Worm (Caenorhabditis elegans): ENCODE measurements around the gene C37C3.17.

C37C3.17 gene

DNA sequence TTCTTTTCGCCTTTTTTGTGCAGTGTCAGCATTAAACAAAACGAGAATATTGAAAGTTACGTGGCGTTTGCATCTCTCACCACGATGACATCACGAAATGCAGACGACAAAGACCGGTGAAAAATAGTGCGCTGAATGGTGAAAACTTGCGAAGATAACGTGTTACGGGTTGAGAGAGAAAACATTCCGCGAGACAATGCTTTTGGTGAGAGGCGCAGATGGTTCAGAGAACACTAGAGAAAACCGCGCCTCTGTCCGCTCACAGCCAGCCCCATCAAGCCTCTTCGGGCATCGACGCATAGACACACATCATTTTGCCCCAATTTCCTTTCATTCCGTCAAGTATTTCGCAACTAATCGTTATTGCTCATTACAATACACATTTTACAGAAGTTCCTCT, 7.1 kb downstream of the C37C3.17 start, which contains the start of the genes C37C3.9 and C37C3.18 (continued):
- TF ChIP-seq F49E8.2 (tag; optimal IDR thresholded peaks at IDR 0.05; ENCODE audit: borderline replicate concordance) (no peak), lsy-2 (tag; optimal IDR thresholded peaks at IDR 0.05) (peak; percentile 57 to 74), set-16 (GFP tag; IDR thresholded peaks at IDR 0.05) (peak; percentile 45; the same call in 1 of the 2 replicates), mep-1 (tag; optimal IDR thresholded peaks at IDR 0.05) (peak; percentile 78), ceh-28 (tag; optimal IDR thresholded peaks at IDR 0.05) (no peak), lin-13 (GFP tag; optimal IDR thresholded peaks at IDR 0.05) (peak; percentile 78), Y75B8A.6 (GFP tag; IDR thresholded peaks at IDR 0.05) (no peak), nhr-25 (tag; optimal IDR thresholded peaks at IDR 0.05; ENCODE audit: borderline replicate concordance, insufficient read depth) (peak; percentile 37), zip-2 (tag; optimal IDR thresholded peaks at IDR 0.05) (no peak), ztf-7 (tag; optimal IDR thresholded peaks at IDR 0.05) (peak; percentile 64), hmg-1.1 (GFP tag; IDR thresholded peaks at IDR 0.05) (peak; percentile 90), spr-1 (tag; optimal IDR thresholded peaks at IDR 0.05) (peak; percentile 2), F44E2.7 (GFP tag; IDR thresholded peaks at IDR 0.05) (no peak), ces-1 (GFP tag; optimal IDR thresholded peaks at IDR 0.05) (peak; percentile 46), hlh-30 (tag; optimal IDR thresholded peaks at IDR 0.05; ENCODE audit: insufficient read depth) (peak; percentile 76), dmd-9 (GFP tag; IDR thresholded peaks at IDR 0.05) (0 out of 2 replicates have a peak, but pooled peaks have one; percentile 30), nhr-28 (tag; optimal IDR thresholded peaks at IDR 0.05) (peak; percentile 83), ama-1 (optimal IDR thresholded peaks at IDR 0.05) (peak; percentile 48), pha-4 (GFP tag; IDR thresholded peaks at IDR 0.05) (0 out of 2 replicates have a peak, but pooled peaks have one; percentile 39), pha-4 (tag; optimal IDR thresholded peaks at IDR 0.05) (no peak), rbr-2 (tag; optimal IDR thresholded peaks at IDR 0.05) (peak; percentile 70)

DNA sequence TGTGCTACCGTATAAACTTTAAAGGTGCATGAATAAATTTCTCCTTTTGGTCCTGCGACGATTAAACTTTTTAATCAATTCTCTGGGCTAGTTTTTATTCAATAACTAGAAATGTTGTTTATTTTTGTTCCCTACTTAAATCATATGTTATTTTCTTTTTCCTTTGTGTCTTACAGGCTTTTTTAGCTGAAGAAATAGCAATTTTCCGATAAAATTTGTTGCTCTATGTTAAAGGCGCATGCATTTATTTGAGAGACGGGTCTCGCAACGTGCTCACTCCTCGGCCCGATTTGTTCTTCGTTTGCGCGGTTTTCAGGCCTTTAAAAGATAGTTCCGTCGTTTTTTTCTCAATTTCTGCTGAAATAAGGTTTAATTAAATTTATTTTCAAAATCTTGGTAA, 7.8 kb downstream of the C37C3.17 start:
- TF ChIP-seq daf-16 (GFP tag; optimal IDR thresholded peaks at IDR 0.05) (no peak), daf-16 (tag; optimal IDR thresholded peaks at IDR 0.05) (peak; percentile 25), lin-38 (GFP tag; IDR thresholded peaks at IDR 0.05) (0 out of 2 replicates have a peak, but pooled peaks have one; percentile 22), nhr-6 (tag; optimal IDR thresholded peaks at IDR 0.05) (peak; percentile 52), mes-2 (tag; optimal IDR thresholded peaks at IDR 0.05; ENCODE audit: poor library complexity, severe bottlenecking) (peak; percentile 24), R02D3.7 (tag; optimal IDR thresholded peaks at IDR 0.05) (no peak), hmg-1.1 (GFP tag; IDR thresholded peaks at IDR 0.05) (0 out of 2 replicates have a peak, but pooled peaks have one; percentile 34), daf-8 (GFP tag; IDR thresholded peaks at IDR 0.05) (no peak), lsy-2 (tag; optimal IDR thresholded peaks at IDR 0.05) (peak in 1 of 2 experiments; percentile 27), daf-19 (GFP tag; conservative IDR thresholded peaks at IDR 0.05) (no peak)

DNA sequence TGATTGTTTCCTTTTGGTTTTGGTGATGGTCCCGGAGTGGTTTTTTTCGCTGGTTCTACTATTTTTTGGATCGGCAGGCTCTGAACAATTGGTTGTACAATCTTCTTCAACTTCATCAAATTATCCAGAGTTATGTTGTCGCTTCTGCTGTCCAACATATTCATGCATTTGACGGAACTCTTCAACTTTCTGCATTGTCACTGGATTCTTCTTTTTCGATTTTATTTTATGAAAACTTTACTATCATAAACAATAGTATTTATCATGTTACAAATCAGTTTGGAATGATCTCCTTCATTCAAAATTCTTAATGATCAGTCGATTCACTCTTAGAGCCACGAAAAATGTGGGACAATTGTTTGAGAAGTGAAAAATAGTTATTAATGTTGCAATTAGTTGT, 9.6 kb downstream of the C37C3.17 start:
- TF ChIP-seq nhr-41 (GFP tag; IDR thresholded peaks at IDR 0.05) (no peak), zip-11 (GFP tag; IDR thresholded peaks at IDR 0.05) (no peak), aha-1 (tag) (peak; percentile 84), F49E8.2 (tag; optimal IDR thresholded peaks at IDR 0.05; ENCODE audit: borderline replicate concordance) (peak; percentile 9), mdl-1 (tag; optimal IDR thresholded peaks at IDR 0.05) (no peak), lin-38 (GFP tag; IDR thresholded peaks at IDR 0.05) (peak; percentile 36; the same call in 1 of the 2 replicates), lin-29 (GFP tag; IDR thresholded peaks at IDR 0.05) (no peak)

DNA sequence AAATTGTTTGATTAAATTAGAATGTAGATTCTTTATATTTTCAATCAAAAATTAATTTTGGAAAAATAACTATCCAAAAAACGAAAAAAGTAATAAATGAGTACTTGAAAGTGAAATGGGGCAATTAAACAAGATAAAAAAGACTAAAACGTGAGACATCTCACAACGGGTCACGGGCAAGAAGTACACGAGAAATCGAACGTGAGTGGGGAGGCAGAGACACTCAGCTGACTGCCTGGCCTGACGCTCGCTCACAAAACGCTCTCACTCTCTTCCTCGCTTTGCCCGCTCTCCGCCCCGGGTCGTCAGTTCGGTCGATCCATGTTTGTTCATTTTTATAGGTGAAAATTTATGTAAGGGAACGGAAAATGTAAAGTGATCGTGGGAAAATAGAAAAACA, 13.4 kb downstream of the C37C3.17 start:
- no peak for TF ChIP-seq Y105C5A.15 (GFP tag; IDR thresholded peaks at IDR 0.05)
- TF ChIP-seq R02D3.7 (tag; optimal IDR thresholded peaks at IDR 0.05): no peak
- no peak for TF ChIP-seq F49E8.2 (tag; optimal IDR thresholded peaks at IDR 0.05; ENCODE audit: borderline replicate concordance)
- peak; percentile 43 for TF ChIP-seq nhr-28 (tag; optimal IDR thresholded peaks at IDR 0.05)
- TF ChIP-seq zip-2 (tag; optimal IDR thresholded peaks at IDR 0.05): no peak
- no peak for TF ChIP-seq ama-1 (optimal IDR thresholded peaks at IDR 0.05)
- TF ChIP-seq nhr-42 (GFP tag; IDR thresholded peaks at IDR 0.05): no peak
- TF ChIP-seq hif-1 (tag; optimal IDR thresholded peaks at IDR 0.05): peak in 1 of 2 experiments; percentile 39
- no peak for TF ChIP-seq aly-2 (tag; optimal IDR thresholded peaks at IDR 0.05)
- no peak for TF ChIP-seq sdz-12 (GFP tag; optimal IDR thresholded peaks at IDR 0.05)
- TF ChIP-seq unc-130 (GFP tag; optimal IDR thresholded peaks at IDR 0.05): no peak
- TF ChIP-seq aha-1 (tag): no peak
- TF ChIP-seq nhr-48 (tag; optimal IDR thresholded peaks at IDR 0.05): no peak
- no peak for TF ChIP-seq ceh-32 (tag; optimal IDR thresholded peaks at IDR 0.05; ENCODE audit: poor library complexity)
- peak; percentile 54; the same call in 1 of the 2 replicates for TF ChIP-seq php-3 (GFP tag; IDR thresholded peaks at IDR 0.05)
- TF ChIP-seq lin-29 (GFP tag; IDR thresholded peaks at IDR 0.05): no peak
- no peak for TF ChIP-seq rbr-2 (tag; optimal IDR thresholded peaks at IDR 0.05)
- TF ChIP-seq egl-43 (GFP tag; IDR thresholded peaks at IDR 0.05): no peak
- no peak for TF ChIP-seq fkh-10 (GFP tag; optimal IDR thresholded peaks at IDR 0.05)
- TF ChIP-seq daf-12 (tag; optimal IDR thresholded peaks at IDR 0.05): no peak
